Fruit fly (Drosophila melanogaster) whole organism, embryonic: ENCODE results near the gene Pgant2.

Source experiments
- CG12299 ChIP-seq: fragments of 200-800 bp; sonication (Bioruptor generic); optimal IDR thresholded peaks from 2 replicates; lab custom pipeline; 2018; ENCODE audit warnings: missing biosample characterization, mild to moderate bottlenecking, missing genetic modification characterization
- NfI ChIP-seq: fragments of 200-800 bp; sonication (Bioruptor generic); optimal IDR thresholded peaks from 3 replicates; lab custom pipeline; 2018; ENCODE audit warnings: missing biosample characterization, mild to moderate bottlenecking, missing genetic modification characterization, moderate library complexity

- TF ChIP-seq NfI: no peak
- no peak for TF ChIP-seq CG12299 (tag; lab: Kevin White, UChicago)
These were observed 2.0 kb upstream of the Pgant2 start for dm6 chr2L:3428419-3429097.
